Fruit fly (Drosophila melanogaster): ENCODE data around the gene jub.

Gene jub

DNA sequence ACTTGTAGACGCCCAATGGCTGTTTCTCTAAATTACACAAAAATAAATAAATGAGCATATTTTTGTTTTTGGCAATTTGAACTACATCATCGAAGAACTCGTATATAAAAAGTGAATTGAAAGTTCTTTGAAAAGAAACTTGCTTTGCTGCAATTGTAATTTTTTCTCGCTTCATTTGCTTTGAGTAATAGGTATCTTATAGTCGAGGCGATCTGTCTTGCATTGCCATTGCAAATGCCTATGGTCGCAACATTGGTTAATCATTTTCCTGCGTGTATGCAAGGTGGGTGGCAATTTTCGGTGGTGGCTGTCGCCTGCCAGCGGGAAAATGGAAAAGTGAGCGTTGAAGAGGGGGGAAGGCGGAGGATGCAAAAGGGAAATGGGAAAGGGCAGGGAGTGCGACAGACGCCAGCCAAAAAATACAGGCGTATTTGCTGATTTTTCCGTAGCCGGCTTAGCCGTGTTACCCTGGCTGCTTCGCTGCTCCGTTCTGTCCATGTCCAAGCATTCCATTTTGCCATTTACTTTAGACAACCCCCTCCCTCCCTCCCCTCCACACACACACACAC is 42.8 kb downstream of the jub start (continued):
- no peak for TF ChIP-seq dmrt11E (tag; optimal IDR thresholded peaks at IDR 0.05)
- TF ChIP-seq CG10147 (GFP tag; optimal IDR thresholded peaks at IDR 0.05): no peak
- no peak for TF ChIP-seq Poxn (GFP tag; IDR thresholded peaks at IDR 0.05)
- TF ChIP-seq Atf-2 (GFP tag; optimal IDR thresholded peaks at IDR 0.05): no peak
- peak in 1 of 3 experiments; percentile 10 for TF ChIP-seq lola (GFP tag; optimal IDR thresholded peaks at IDR 0.05)
- peak; percentile 36 for TF ChIP-seq CG11504 (tag; optimal IDR thresholded peaks at IDR 0.05)
- no peak for TF ChIP-seq CG30020 (tag; optimal IDR thresholded peaks at IDR 0.05)
- TF ChIP-seq tll (GFP tag; optimal IDR thresholded peaks at IDR 0.05): no peak
- no peak for TF ChIP-seq emc (GFP tag; optimal IDR thresholded peaks at IDR 0.05)
- peak; percentile 36 for TF ChIP-seq abd-A (tag; optimal IDR thresholded peaks at IDR 0.05)
- peak; percentile 22 for TF ChIP-seq zf30C (GFP tag; optimal IDR thresholded peaks at IDR 0.05)
- TF ChIP-seq cas (GFP tag; IDR thresholded peaks at IDR 0.05): no peak
- no peak for TF ChIP-seq Pdp1 (GFP tag; optimal IDR thresholded peaks at IDR 0.05)
- no peak for TF ChIP-seq Fer3 (tag; optimal IDR thresholded peaks at IDR 0.05)

dm6 chrX:13786037-13786667 is 44.0 kb downstream of the jub start:
- no peak for TF ChIP-seq CG15514 (GFP tag; optimal IDR thresholded peaks at IDR 0.05)
- TF ChIP-seq HLH54F (GFP tag; optimal IDR thresholded peaks at IDR 0.05): no peak
- TF ChIP-seq odd (GFP tag; optimal IDR thresholded peaks at IDR 0.05): no peak
- TF ChIP-seq CG14050 (GFP tag; IDR thresholded peaks at IDR 0.05): no peak
- no peak for TF ChIP-seq CG15601 (tag; optimal IDR thresholded peaks at IDR 0.05)
- no peak for TF ChIP-seq nau (GFP tag; optimal IDR thresholded peaks at IDR 0.05)
- no peak for TF ChIP-seq ewg (GFP tag; optimal IDR thresholded peaks at IDR 0.05)
- no peak for TF ChIP-seq Abd-B (GFP tag; optimal IDR thresholded peaks at IDR 0.05)
- TF ChIP-seq Xbp1 (GFP tag; optimal IDR thresholded peaks at IDR 0.05): no peak
- no peak for TF ChIP-seq CG2116 (GFP tag; optimal IDR thresholded peaks at IDR 0.05)

dm6 chrX:13783958-13784907 is 45.9 kb downstream of the jub start:
- TF ChIP-seq Rfx (GFP tag; IDR thresholded peaks at IDR 0.05): 0 out of 2 replicates have a peak, but pooled peaks have one; percentile 14
- no peak for TF ChIP-seq CkIIα-i1 (GFP tag; IDR thresholded peaks at IDR 0.05)
- no peak for TF ChIP-seq gsb-n (tag; optimal IDR thresholded peaks at IDR 0.05)
- TF ChIP-seq CG8359 (GFP tag; optimal IDR thresholded peaks at IDR 0.05; ENCODE audit: borderline replicate concordance): peak; percentile 23
- TF ChIP-seq Lhr (GFP tag; optimal IDR thresholded peaks at IDR 0.05): peak; percentile 21
- peak; percentile 30 for TF ChIP-seq dmrt11E (tag; optimal IDR thresholded peaks at IDR 0.05)
- TF ChIP-seq amos (GFP tag; IDR thresholded peaks at IDR 0.05; ENCODE audit: partially characterized antibody): no peak
- TF ChIP-seq CG4707 (GFP tag; optimal IDR thresholded peaks at IDR 0.05): no peak
- TF ChIP-seq ems (GFP tag; optimal IDR thresholded peaks at IDR 0.05): peak; percentile 44
- peak; percentile 49 to 63 for TF ChIP-seq Trl (optimal IDR thresholded peaks at IDR 0.05)
- no peak for TF ChIP-seq Trl (GFP tag; optimal IDR thresholded peaks at IDR 0.05)
- TF ChIP-seq NfI (GFP tag; optimal IDR thresholded peaks at IDR 0.05): peak; percentile 42
- TF ChIP-seq CG12391 (tag; optimal IDR thresholded peaks at IDR 0.05): peak; percentile 66
- no peak for TF ChIP-seq sob (GFP tag; IDR thresholded peaks at IDR 0.05)
- peak; percentile 76 for TF ChIP-seq Sox102F (GFP tag; optimal IDR thresholded peaks at IDR 0.05)
- peak; percentile 54 for TF ChIP-seq CG16863 (GFP tag; optimal IDR thresholded peaks at IDR 0.05)
- TF ChIP-seq CG14860 (GFP tag; IDR thresholded peaks at IDR 0.05; ENCODE audit: partially characterized antibody): no peak
- TF ChIP-seq bowl (GFP tag; IDR thresholded peaks at IDR 0.05): no peak
- TF ChIP-seq Myb (GFP tag; optimal IDR thresholded peaks at IDR 0.05): peak; percentile 1
- TF ChIP-seq HLH54F (GFP tag; optimal IDR thresholded peaks at IDR 0.05): peak; percentile 11
- peak; percentile 32 for TF ChIP-seq CG9727 (GFP tag; optimal IDR thresholded peaks at IDR 0.05)
- TF ChIP-seq ttk (GFP tag; IDR thresholded peaks at IDR 0.05): 0 out of 2 replicates have a peak, but pooled peaks have one; percentile 14

Data from whole organism, embryonic.